Fruit fly (Drosophila melanogaster): ENCODE data around the gene GILT1.

The GILT1 gene

DNA sequence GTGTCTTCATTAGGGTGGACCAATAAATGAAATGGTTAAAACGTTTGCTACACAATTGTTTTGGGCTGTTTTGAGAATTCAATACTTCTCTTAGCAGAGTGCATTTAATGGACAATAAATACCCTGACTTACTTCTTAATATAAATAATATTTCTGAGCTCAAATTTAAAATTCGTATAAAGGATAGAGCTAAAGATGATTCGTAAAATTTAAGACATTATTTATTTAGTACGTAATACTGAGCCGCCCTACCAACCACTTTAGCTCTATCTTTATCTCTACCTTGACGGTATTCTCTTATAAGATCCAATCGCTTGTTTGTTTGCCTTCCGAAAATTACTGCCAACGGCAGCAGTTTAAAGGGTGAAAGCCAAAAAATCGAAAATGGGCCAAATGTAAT is 32.0 kb upstream of the GILT1 start (continued):
- TF ChIP-seq CG12155 (GFP tag; optimal IDR thresholded peaks at IDR 0.05) (peak; percentile 65), CG15696 (tag; optimal IDR thresholded peaks at IDR 0.05) (peak; percentile 78), CG9609 (GFP tag; optimal IDR thresholded peaks at IDR 0.05) (peak; percentile 31), CG17829 (tag; optimal IDR thresholded peaks at IDR 0.05) (peak; percentile 87), Sry-β (GFP tag; optimal IDR thresholded peaks at IDR 0.05) (no peak), CG30403 (GFP tag; optimal IDR thresholded peaks at IDR 0.05) (peak; percentile 82), CG9932 (GFP tag; IDR thresholded peaks at IDR 0.05) (peak; percentile 53), CG18476 (GFP tag; optimal IDR thresholded peaks at IDR 0.05) (no peak), h (optimal IDR thresholded peaks at IDR 0.05) (no peak), mld (GFP tag; IDR thresholded peaks at IDR 0.05; ENCODE audit: partially characterized antibody) (no peak), CG31224 (GFP tag; IDR thresholded peaks at IDR 0.05) (no peak), ato (GFP tag; IDR thresholded peaks at IDR 0.05; ENCODE audit: partially characterized antibody) (no peak), CG33557 (GFP tag; optimal IDR thresholded peaks at IDR 0.05) (peak; percentile 91), grn (GFP tag; optimal IDR thresholded peaks at IDR 0.05) (peak; percentile 67), gem (tag; optimal IDR thresholded peaks at IDR 0.05) (peak; percentile 92), Ravus (GFP tag; IDR thresholded peaks at IDR 0.05) (no peak; the same call in 1 of the 2 replicates), Poxn (GFP tag; IDR thresholded peaks at IDR 0.05) (no peak), Nf-YB (GFP tag; optimal IDR thresholded peaks at IDR 0.05) (peak; percentile 81), cad (GFP tag; optimal IDR thresholded peaks at IDR 0.05) (no peak), kah (GFP tag; optimal IDR thresholded peaks at IDR 0.05) (peak; percentile 69), CG13123 (GFP tag; optimal IDR thresholded peaks at IDR 0.05) (peak; percentile 27), caup (GFP tag; optimal IDR thresholded peaks at IDR 0.05; ENCODE audit: severe bottlenecking) (peak; percentile 70), CG13894 (tag; optimal IDR thresholded peaks at IDR 0.05) (no peak), slp2 (GFP tag; optimal IDR thresholded peaks at IDR 0.05) (no peak), CG4854 (GFP tag; optimal IDR thresholded peaks at IDR 0.05) (no peak), CG42726 (GFP tag; IDR thresholded peaks at IDR 0.05; ENCODE audit: partially characterized antibody) (no peak), HmgD (GFP tag; optimal IDR thresholded peaks at IDR 0.05) (no peak), ewg (GFP tag; optimal IDR thresholded peaks at IDR 0.05) (peak; percentile 74), CG11247 (GFP tag; IDR thresholded peaks at IDR 0.05) (peak; percentile 49), Hr39 (optimal IDR thresholded peaks at IDR 0.05) (no peak), pan (optimal IDR thresholded peaks at IDR 0.05) (no peak), pan (GFP tag; optimal IDR thresholded peaks at IDR 0.05 in 1 of 2, IDR thresholded peaks at IDR 0.05 in 1 of 2) (peak in 1 of 2 experiments; percentile 76), ems (GFP tag; optimal IDR thresholded peaks at IDR 0.05) (no peak), tup (GFP tag; optimal IDR thresholded peaks at IDR 0.05) (no peak), E2f2 (GFP tag; IDR thresholded peaks at IDR 0.05) (peak; percentile 62), NC2β (GFP tag; optimal IDR thresholded peaks at IDR 0.05) (peak; percentile 3), sug (tag; optimal IDR thresholded peaks at IDR 0.05) (peak; percentile 67), CG2129 (GFP tag; IDR thresholded peaks at IDR 0.05; ENCODE audit: partially characterized antibody) (no peak), CG34224 (GFP tag; IDR thresholded peaks at IDR 0.05; ENCODE audit: partially characterized antibody) (no peak), CG32772 (GFP tag; IDR thresholded peaks at IDR 0.05) (no peak), CG6689 (GFP tag; IDR thresholded peaks at IDR 0.05) (peak; percentile 71), Lim3 (GFP tag; IDR thresholded peaks at IDR 0.05) (peak; percentile 29; the same call in 1 of the 2 replicates), CG4282 (GFP tag; optimal IDR thresholded peaks at IDR 0.05) (no peak), Hey (tag; optimal IDR thresholded peaks at IDR 0.05) (no peak), Lpt (GFP tag; optimal IDR thresholded peaks at IDR 0.05) (no peak), exex (tag; optimal IDR thresholded peaks at IDR 0.05) (peak; percentile 22), fru (optimal IDR thresholded peaks at IDR 0.05) (no peak), Fer1 (GFP tag; optimal IDR thresholded peaks at IDR 0.05) (peak; percentile 75), CG9797 (GFP tag; optimal IDR thresholded peaks at IDR 0.05) (no peak), nerfin-2 (GFP tag; IDR thresholded peaks at IDR 0.05; ENCODE audit: partially characterized antibody) (no peak), sc (optimal IDR thresholded peaks at IDR 0.05) (no peak), sc (GFP tag; optimal IDR thresholded peaks at IDR 0.05) (peak; percentile 64), scrt (GFP tag; optimal IDR thresholded peaks at IDR 0.05) (peak; percentile 38)
